Worm (Caenorhabditis elegans) whole organism, young adult: ENCODE results near the gene M01H9.3.

ENCODE experiments used
- akir-1 ChIP-seq: fragments of 200-800 bp; sonication (Bioruptor generic); optimal IDR thresholded peaks from 2 replicates; lab custom pipeline; 2018; ENCODE audit warnings: mild to moderate bottlenecking, missing genetic modification characterization, moderate library complexity, missing compliant biosample characterization
- egrh-3 ChIP-seq: fragments of 200-800 bp; sonication (Bioruptor generic); IDR thresholded peaks from 2 replicates; pipeline ENCODE4 v1.3.6; 2022; ENCODE audit warnings: missing genetic modification reagents, missing genetic modification characterization, missing compliant biosample characterization
- madf-10 ChIP-seq: sonication (generic microtip); optimal IDR thresholded peaks from 2 replicates; lab custom pipeline; 2016; ENCODE audit warnings: mild to moderate bottlenecking, missing genetic modification characterization, missing compliant biosample characterization
- nhr-27 ChIP-seq: fragments of 200-800 bp; sonication (Bioruptor generic); optimal IDR thresholded peaks from 2 replicates; lab custom pipeline; 2018; ENCODE audit warnings: mild to moderate bottlenecking, missing genetic modification characterization, moderate library complexity, missing compliant biosample characterization
- snpc-4 ChIP-seq, 5 experiments: fragments of 150-350 bp in 1 of 5; sonication (generic microtip) in 4 of 5; optimal IDR thresholded peaks; 2 replicates each; lab custom pipeline; 2014 to 2018; ENCODE audit warnings: missing genetic modification characterization in 5 of 5, missing biosample characterization in 3 of 5, antibody characterized with exemption in 2 of 5, mild to moderate bottlenecking in 2 of 5, missing compliant biosample characterization in 2 of 5, missing genotype in 2 of 5, moderate library complexity in 2 of 5, missing genetic modification reagents in 1 of 5

DNA sequence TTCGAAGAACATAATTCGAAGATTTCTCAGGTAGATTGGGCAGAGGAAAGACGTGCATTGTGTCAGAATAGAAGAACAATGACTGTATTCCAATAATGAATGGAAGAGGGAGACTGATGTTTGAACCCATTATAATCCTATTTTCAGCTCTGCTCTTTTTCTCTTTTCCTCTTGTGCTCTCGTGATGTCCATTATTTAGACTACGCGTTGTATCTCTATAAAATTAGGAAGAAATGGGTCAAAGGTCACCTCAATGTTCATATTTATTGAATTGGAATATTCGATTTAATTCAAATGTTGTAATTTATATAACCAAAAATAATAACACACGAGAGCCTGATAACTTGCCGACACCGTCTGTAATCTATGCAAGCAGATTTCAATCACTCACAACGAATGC lies 37.7 kb downstream of the M01H9.3 start, which contains the start of gene fbxb-74:
- no peak for TF ChIP-seq nhr-27 (tag; lab: Kevin White, UChicago)
- TF ChIP-seq akir-1 (GFP tag; lab: Kevin White, UChicago) = no peak
- no peak for TF ChIP-seq egrh-3 (GFP tag; lab: Robert Waterston, UW)
- TF ChIP-seq madf-10 (tag; lab: Kevin White, UChicago) = no peak
- TF ChIP-seq snpc-4 (GFP tag; optimal IDR thresholded peaks at IDR 0.05; lab: Kevin White, UChicago) = no peak
- no peak for TF ChIP-seq snpc-4 (tag; optimal IDR thresholded peaks at IDR 0.05; lab: Kevin White, UChicago)
